Fruit fly (Drosophila melanogaster) whole organism, pupa: ENCODE data around the gene pug.

Experiments used
- CG13204 ChIP-seq: fragments of 200-800 bp; sonication (Bioruptor generic); optimal IDR thresholded peaks from 2 replicates; lab custom pipeline; 2018; ENCODE audit warnings: missing biosample characterization, mild to moderate bottlenecking, missing genetic modification characterization, moderate library complexity
- CG14655 ChIP-seq: fragments of 200-800 bp; sonication (Bioruptor generic); optimal IDR thresholded peaks from 3 replicates; lab custom pipeline; 2017; ENCODE audit warnings: mild to moderate bottlenecking, missing biosample characterization, missing genetic modification reagents, missing genetic modification characterization
- CG17806 ChIP-seq: fragments of 200-800 bp; sonication (Bioruptor generic); optimal IDR thresholded peaks from 2 replicates; lab custom pipeline; 2018; ENCODE audit warnings: missing biosample characterization, mild to moderate bottlenecking, missing genetic modification characterization, moderate library complexity
- CG32121 ChIP-seq: fragments of 200-800 bp; sonication (Bioruptor generic); IDR thresholded peaks from 2 replicates; pipeline ENCODE4 v1.3.6; 2022; ENCODE audit warnings: missing biosample characterization, missing genetic modification characterization
- CG4496 ChIP-seq: fragments of 200-800 bp; sonication (Bioruptor generic); IDR thresholded peaks from 3 replicates; pipeline ENCODE4 v1.3.6; 2022; ENCODE audit warnings: missing biosample characterization, missing genetic modification characterization
- D1 ChIP-seq: fragments of 200-800 bp; sonication (Bioruptor generic); optimal IDR thresholded peaks from 2 replicates; lab custom pipeline; 2018; ENCODE audit warnings: missing biosample characterization, mild to moderate bottlenecking, missing genetic modification characterization, moderate library complexity
- EcR ChIP-seq: fragments of 200-800 bp; sonication (Bioruptor generic); optimal IDR thresholded peaks from 3 replicates; lab custom pipeline; 2019; ENCODE audit warnings: missing biosample characterization, missing genetic modification characterization, mild to moderate bottlenecking, moderate library complexity, missing genetic modification reagents
- Pif1A ChIP-seq: fragments of 200-800 bp; sonication (Bioruptor generic); optimal IDR thresholded peaks from 3 replicates; lab custom pipeline; 2016; ENCODE audit warnings: missing biosample characterization, missing genetic modification characterization
- Pif1B ChIP-seq: fragments of 200-800 bp; sonication (Bioruptor generic); optimal IDR thresholded peaks from 3 replicates; lab custom pipeline; 2016; ENCODE audit warnings: missing biosample characterization, missing genetic modification characterization
- gl ChIP-seq: fragments of 200-800 bp; sonication (Bioruptor generic); optimal IDR thresholded peaks from 2 replicates; lab custom pipeline; 2018; ENCODE audit warnings: missing biosample characterization, mild to moderate bottlenecking, missing genetic modification characterization

dm6 chr3R:10648556-10649181, 47.7 kb upstream of the pug start:
- TF ChIP-seq CG32121 (GFP tag; lab: Robert Waterston, UW): no peak
- no peak for TF ChIP-seq Pif1A (GFP tag; lab: Kevin White, UChicago)
- TF ChIP-seq gl (tag; lab: Kevin White, UChicago): no peak
- no peak for TF ChIP-seq CG4496 (GFP tag; lab: Robert Waterston, UW)
- TF ChIP-seq D1 (tag; lab: Kevin White, UChicago): no peak
- no peak for TF ChIP-seq CG13204 (GFP tag; lab: Kevin White, UChicago)
- TF ChIP-seq EcR (GFP tag; lab: Kevin White, UChicago): no peak
- no peak for TF ChIP-seq CG17806 (tag; lab: Kevin White, UChicago)
- no peak for TF ChIP-seq CG14655 (GFP tag; lab: Kevin White, UChicago)
- no peak for TF ChIP-seq Pif1B (GFP tag; lab: Kevin White, UChicago)
